Worm (Caenorhabditis elegans): ENCODE data around the gene glr-2.
A peak's percentile ranks its signal among the peaks of the same experiment; 100 is the strongest.

glr-2 gene

DNA sequence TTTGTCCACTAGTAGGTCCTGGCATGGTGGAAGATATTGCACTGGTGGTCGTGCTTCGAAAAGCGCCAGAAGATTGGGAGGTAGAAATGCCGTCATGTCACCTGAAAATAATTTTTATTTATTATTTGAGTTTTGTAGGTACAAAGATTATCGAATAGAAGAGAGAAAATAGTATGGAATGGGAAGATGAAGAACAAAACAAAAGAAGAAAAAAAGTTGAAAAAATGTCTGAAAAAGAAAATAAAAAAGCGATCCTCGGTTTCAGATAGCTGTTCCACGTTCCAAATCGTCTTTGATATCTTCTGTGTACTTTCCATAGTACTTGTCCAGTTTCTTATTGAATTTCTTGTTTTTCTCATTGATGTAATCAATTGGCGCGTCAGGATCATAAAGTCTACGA lies 16.3 kb upstream of the glr-2 start, which contains the start of gene rnp-7:
Gene rnp-7 (minus strand): TSS at position 101 of the 400 bp plus-strand sequence.
- TF ChIP-seq ztf-28 (GFP tag; IDR thresholded peaks at IDR 0.05) (no peak), him-1 (tag; optimal IDR thresholded peaks at IDR 0.05) (no peak), B0019.2 (GFP tag; conservative IDR thresholded peaks at IDR 0.05) (no peak), nfyb-1 (GFP tag; IDR thresholded peaks at IDR 0.05) (no peak), nfya-2 (GFP tag; IDR thresholded peaks at IDR 0.05) (no peak), dpff-1 (tag; optimal IDR thresholded peaks at IDR 0.05) (no peak), Y95B8A.8 (GFP tag; IDR thresholded peaks at IDR 0.05) (no peak), egl-18 (GFP tag; IDR thresholded peaks at IDR 0.05) (no peak), egl-44 (GFP tag; IDR thresholded peaks at IDR 0.05) (no peak), Y79H2A.3 (GFP tag; conservative IDR thresholded peaks at IDR 0.05) (no peak)

DNA sequence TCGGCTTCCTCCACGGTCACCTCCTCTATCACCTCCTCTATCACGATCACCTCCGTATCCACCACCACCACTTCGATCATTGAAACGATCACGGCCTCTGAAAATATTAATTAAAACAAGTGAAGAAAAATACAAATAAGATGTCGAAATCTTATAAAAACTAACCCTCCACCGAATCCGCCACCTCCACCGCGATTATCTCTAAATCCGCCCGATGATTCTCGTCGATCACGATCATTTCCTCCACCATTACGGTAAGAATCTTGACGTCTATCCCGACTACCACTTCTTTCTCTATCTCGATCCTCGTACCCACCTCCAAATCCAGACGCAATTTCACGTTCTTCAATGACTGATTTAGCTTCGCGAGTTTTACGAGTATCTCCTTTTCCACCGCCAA lies 14.5 kb upstream of the glr-2 start:
- no peak for TF ChIP-seq dpff-1 (tag; optimal IDR thresholded peaks at IDR 0.05)

DNA sequence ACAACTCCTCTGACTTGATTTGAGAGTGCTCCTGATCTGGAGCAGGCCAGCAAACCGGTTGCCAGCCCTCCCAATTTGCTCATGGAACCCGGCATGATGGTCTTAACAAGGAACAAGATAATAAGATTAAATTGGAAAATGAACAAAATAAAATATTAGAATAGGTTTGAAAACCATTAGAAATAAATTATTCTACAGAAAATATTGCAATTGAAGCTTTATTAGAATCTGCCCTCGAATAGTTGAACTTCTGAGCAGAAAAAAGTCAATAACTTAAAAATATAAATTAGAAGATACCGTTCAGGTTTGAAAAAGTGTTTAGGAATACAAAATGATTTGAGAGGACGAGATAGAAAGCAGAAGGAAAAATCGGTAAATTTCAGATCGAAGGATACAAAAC lies 13.9 kb upstream of the glr-2 start, which contains the start of gene nuo-4:
Gene nuo-4 (minus strand): TSS at position 101 of the 400 bp plus-strand sequence.
- TF ChIP-seq tbp1 (GFP tag; optimal IDR thresholded peaks at IDR 0.05) (no peak), madf-3 (GFP tag; IDR thresholded peaks at IDR 0.05) (peak; percentile 73; the same call in 1 of the 2 replicates)

DNA sequence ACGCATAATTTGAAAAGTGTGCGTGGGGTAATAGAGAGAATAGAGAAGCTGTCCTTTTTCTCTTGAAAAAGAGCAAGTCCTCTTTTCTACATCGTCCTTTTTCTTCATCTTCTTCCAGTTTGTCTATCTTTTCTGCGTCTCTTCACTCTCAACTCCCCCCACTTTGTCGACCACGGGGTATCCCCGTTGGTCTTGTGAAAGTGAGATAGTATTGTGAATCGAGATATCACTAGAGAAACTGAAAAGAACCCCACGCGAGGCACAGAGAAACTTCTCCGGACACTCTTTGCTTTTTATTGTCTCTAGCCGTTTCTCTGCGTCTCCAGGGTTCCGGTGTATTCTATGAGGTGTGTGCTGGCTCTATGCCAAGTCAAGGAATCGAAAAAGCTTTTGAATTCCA lies 10.9 kb upstream of the glr-2 start:
- peak; percentile 30; the same call in 1 of the 2 replicates for TF ChIP-seq rcor-1 (GFP tag; IDR thresholded peaks at IDR 0.05)
- TF ChIP-seq Y79H2A.3 (GFP tag; conservative IDR thresholded peaks at IDR 0.05) = 0 out of 2 replicates have a peak, but pooled peaks have one; percentile 44
- TF ChIP-seq ceh-40 (GFP tag; IDR thresholded peaks at IDR 0.05) = no peak
- no peak for TF ChIP-seq F37B4.10 (GFP tag; IDR thresholded peaks at IDR 0.05)
- peak; percentile 90 for TF ChIP-seq nfyb-1 (GFP tag; IDR thresholded peaks at IDR 0.05)
- no peak for TF ChIP-seq sea-2 (GFP tag; IDR thresholded peaks at IDR 0.05)
- TF ChIP-seq somi-1 (GFP tag; optimal IDR thresholded peaks at IDR 0.05) = peak; percentile 80
- peak; percentile 94 for TF ChIP-seq hmg-1.2 (GFP tag; IDR thresholded peaks at IDR 0.05)
- TF ChIP-seq nhr-80 (tag; optimal IDR thresholded peaks at IDR 0.05) = peak; percentile 77
- TF ChIP-seq ztf-3 (GFP tag; optimal IDR thresholded peaks at IDR 0.05) = peak; percentile 45
- TF ChIP-seq B0035.1 (tag; optimal IDR thresholded peaks at IDR 0.05) = no peak
- peak; percentile 83 for TF ChIP-seq ceh-27 (GFP tag; optimal IDR thresholded peaks at IDR 0.05)
- TF ChIP-seq efl-1 (GFP tag; optimal IDR thresholded peaks at IDR 0.05) = no peak
- TF ChIP-seq snpc-4 (GFP tag; optimal IDR thresholded peaks at IDR 0.05) = peak; percentile 52
- TF ChIP-seq snpc-4 (tag; optimal IDR thresholded peaks at IDR 0.05) = peak; percentile 28 to 74 (median 59)
- peak; percentile 66; the same call in 1 of the 2 replicates for TF ChIP-seq Y95B8A.8 (GFP tag; IDR thresholded peaks at IDR 0.05)
- peak; percentile 80 for TF ChIP-seq attf-5 (GFP tag; optimal IDR thresholded peaks at IDR 0.05)
- TF ChIP-seq chd-7 (tag; optimal IDR thresholded peaks at IDR 0.05) = peak; percentile 87
- TF ChIP-seq tbp1 (GFP tag; optimal IDR thresholded peaks at IDR 0.05) = peak; percentile 51
- TF ChIP-seq mcd-1 (GFP tag; IDR thresholded peaks at IDR 0.05) = peak; percentile 71
- no peak for TF ChIP-seq cebp-2 (GFP tag; IDR thresholded peaks at IDR 0.05)
- TF ChIP-seq Y56A3A.18 (GFP tag; IDR thresholded peaks at IDR 0.05) = 0 out of 2 replicates have a peak, but pooled peaks have one; percentile 50
- TF ChIP-seq lir-1 (GFP tag; conservative IDR thresholded peaks at IDR 0.05) = peak; percentile 33; the same call in 1 of the 2 replicates
- TF ChIP-seq K11D2.4 (GFP tag; IDR thresholded peaks at IDR 0.05) = peak; percentile 88
- TF ChIP-seq Y53F4B.3 (GFP tag; IDR thresholded peaks at IDR 0.05) = no peak
- TF ChIP-seq cebp-1 (GFP tag; IDR thresholded peaks at IDR 0.05) = no peak
- peak; percentile 88 for TF ChIP-seq cebp-1 (tag; optimal IDR thresholded peaks at IDR 0.05)
- 0 out of 2 replicates have a peak, but pooled peaks have one; percentile 43 for TF ChIP-seq F39B2.1 (GFP tag; IDR thresholded peaks at IDR 0.05)
- TF ChIP-seq egl-18 (GFP tag; IDR thresholded peaks at IDR 0.05) = no peak
- TF ChIP-seq lsl-1 (GFP tag; optimal IDR thresholded peaks at IDR 0.05) = peak; percentile 3
- TF ChIP-seq tbx-9 (tag; optimal IDR thresholded peaks at IDR 0.05; ENCODE audit: borderline replicate concordance) = no peak
- TF ChIP-seq B0261.1 (tag; optimal IDR thresholded peaks at IDR 0.05) = no peak
- TF ChIP-seq unc-62 (GFP tag; optimal IDR thresholded peaks at IDR 0.05) = peak; percentile 29
- TF ChIP-seq ztf-18 (tag; optimal IDR thresholded peaks at IDR 0.05) = peak; percentile 18
- peak; percentile 39 for TF ChIP-seq die-1 (tag; optimal IDR thresholded peaks at IDR 0.05)
- no peak for TF ChIP-seq bed-2 (GFP tag; IDR thresholded peaks at IDR 0.05)
